Fruit fly (Drosophila melanogaster) whole organism, embryonic: Measurements from ENCODE around the gene Surf1.

Experiments
- Adf1 ChIP-seq: fragments of 200-800 bp; sonication (Bioruptor generic); IDR thresholded peaks from 2 replicates; pipeline ENCODE4 v1.3.6; 2022; ENCODE audit warnings: missing biosample characterization, missing genetic modification characterization
- Bgb ChIP-seq: fragments of 200-800 bp; sonication (Bioruptor generic); IDR thresholded peaks from 2 replicates; pipeline ENCODE4 v1.3.6; 2022; ENCODE audit warnings: missing biosample characterization, missing genetic modification characterization; ENCODE audit not compliant: partially characterized antibody
- Blimp-1 ChIP-seq: fragments of 200-800 bp; sonication (Bioruptor generic); optimal IDR thresholded peaks from 3 replicates; lab custom pipeline; 2018; ENCODE audit warnings: missing biosample characterization, missing genetic modification characterization, mild to moderate bottlenecking, moderate library complexity, missing genetic modification reagents
- CG10462 ChIP-seq: fragments of 200-800 bp; sonication (Bioruptor generic); optimal IDR thresholded peaks from 2 replicates; lab custom pipeline; 2016; ENCODE audit warnings: missing biosample characterization, missing genetic modification characterization
- CG11085 ChIP-seq: fragments of 200-800 bp; sonication (Bioruptor generic); IDR thresholded peaks from 2 replicates; pipeline ENCODE4 v1.3.6; 2022; ENCODE audit warnings: missing biosample characterization, missing genetic modification characterization
- CG11398 ChIP-seq: fragments of 200-800 bp; sonication (Bioruptor generic); optimal IDR thresholded peaks from 2 replicates; lab custom pipeline; 2016; ENCODE audit warnings: missing biosample characterization, missing genetic modification characterization
- CG11504 ChIP-seq: fragments of 200-800 bp; sonication (Bioruptor generic); optimal IDR thresholded peaks from 3 replicates; lab custom pipeline; 2019; ENCODE audit warnings: missing biosample characterization, mild to moderate bottlenecking, missing genetic modification characterization, moderate library complexity
- CG16779 ChIP-seq: fragments of 200-800 bp; sonication (Bioruptor generic); IDR thresholded peaks from 2 replicates; pipeline ENCODE4 v1.3.6; 2022; ENCODE audit warnings: missing biosample characterization, missing genetic modification characterization
- CG16815 ChIP-seq: fragments of 200-800 bp; sonication (Bioruptor generic); optimal IDR thresholded peaks from 3 replicates; lab custom pipeline; 2017; ENCODE audit warnings: missing biosample characterization, mild to moderate bottlenecking, missing genetic modification characterization
- CG16863 ChIP-seq: fragments of 200-800 bp; sonication (Bioruptor generic); optimal IDR thresholded peaks from 3 replicates; lab custom pipeline; 2016; ENCODE audit warnings: missing biosample characterization, missing genetic modification characterization
- CG18011 ChIP-seq: fragments of 200-800 bp; sonication (Bioruptor generic); optimal IDR thresholded peaks from 2 replicates; lab custom pipeline; 2017; ENCODE audit warnings: missing biosample characterization, missing genetic modification characterization, mild to moderate bottlenecking, moderate library complexity, missing genotype
- CG6654 ChIP-seq: fragments of 200-800 bp; sonication (Bioruptor generic); optimal IDR thresholded peaks from 2 replicates; lab custom pipeline; 2017; ENCODE audit warnings: missing biosample characterization, mild to moderate bottlenecking, missing genetic modification characterization
- CG6683 ChIP-seq: fragments of 200-800 bp; sonication (Bioruptor generic); optimal IDR thresholded peaks from 2 replicates; lab custom pipeline; 2017; ENCODE audit warnings: missing biosample characterization, mild to moderate bottlenecking, missing genetic modification characterization, missing genetic modification reagents
- CG6791 ChIP-seq: fragments of 200-800 bp; sonication (Bioruptor generic); IDR thresholded peaks from 3 replicates; pipeline ENCODE4 v1.3.6; 2022; ENCODE audit warnings: missing biosample characterization, missing genetic modification characterization; ENCODE audit not compliant: partially characterized antibody
- CG7786 ChIP-seq: fragments of 200-800 bp; sonication (Bioruptor generic); optimal IDR thresholded peaks from 2 replicates; lab custom pipeline; 2016; ENCODE audit warnings: missing biosample characterization, missing genetic modification characterization
- CG8388 ChIP-seq: fragments of 200-800 bp; sonication (Bioruptor generic); optimal IDR thresholded peaks from 2 replicates; lab custom pipeline; 2019; ENCODE audit warnings: missing biosample characterization, mild to moderate bottlenecking, missing genetic modification characterization, moderate library complexity
- D19B ChIP-seq: fragments of 200-800 bp; sonication (Bioruptor generic); optimal IDR thresholded peaks from 2 replicates; lab custom pipeline; 2017; ENCODE audit warnings: missing biosample characterization, mild to moderate bottlenecking, missing genetic modification characterization
- Dfd ChIP-seq, 2 experiments: fragments of >200 bp; optimal IDR thresholded peaks; 2 replicates each; lab custom pipeline; 2017; ENCODE audit warnings: missing biosample characterization in 2 of 2, missing genetic modification characterization in 2 of 2
- Dll ChIP-seq: fragments of 200-800 bp; sonication (Bioruptor generic); IDR thresholded peaks from 4 replicates; pipeline ENCODE4 v1.3.6; 2022; ENCODE audit warnings: missing biosample characterization, missing genetic modification characterization; ENCODE audit not compliant: partially characterized antibody
- Dp ChIP-seq: fragments of 200-800 bp; sonication (Bioruptor generic); optimal IDR thresholded peaks from 2 replicates; lab custom pipeline; 2018; ENCODE audit warnings: missing biosample characterization, mild to moderate bottlenecking, missing genetic modification characterization, moderate library complexity
- Fer3 ChIP-seq: fragments of 200-800 bp; sonication (Bioruptor generic); optimal IDR thresholded peaks from 2 replicates; lab custom pipeline; 2018; ENCODE audit warnings: missing biosample characterization, mild to moderate bottlenecking, missing genetic modification characterization, moderate library complexity
- Lim3 ChIP-seq: fragments of 200-800 bp; sonication (Bioruptor generic); IDR thresholded peaks from 2 replicates; pipeline ENCODE4 v1.3.6; 2022; ENCODE audit warnings: missing biosample characterization, missing genetic modification characterization
- Mad ChIP-seq: fragments of 200-800 bp; sonication (Bioruptor generic); optimal IDR thresholded peaks from 2 replicates; lab custom pipeline; 2016; ENCODE audit warnings: missing biosample characterization, missing genetic modification characterization
- Oli ChIP-seq: fragments of 200-800 bp; sonication (Bioruptor generic); optimal IDR thresholded peaks from 2 replicates; lab custom pipeline; 2018; ENCODE audit warnings: missing biosample characterization, mild to moderate bottlenecking, missing genetic modification characterization, moderate library complexity
- Sox100B ChIP-seq: fragments of 200-800 bp; sonication (Bioruptor generic); optimal IDR thresholded peaks from 3 replicates; lab custom pipeline; 2018; ENCODE audit warnings: missing biosample characterization, mild to moderate bottlenecking, missing genetic modification characterization
- caup ChIP-seq: fragments of 200-800 bp; sonication (Bioruptor generic); optimal IDR thresholded peaks from 3 replicates; lab custom pipeline; 2017; ENCODE audit warnings: missing biosample characterization, mild to moderate bottlenecking, missing genetic modification characterization, moderate library complexity; ENCODE audit not compliant: severe bottlenecking
- chm ChIP-seq: fragments of 200-800 bp; sonication (Bioruptor generic); IDR thresholded peaks from 2 replicates; pipeline ENCODE4 v1.3.6; 2022; ENCODE audit warnings: missing biosample characterization, missing genetic modification characterization
- crp ChIP-seq, 2 experiments: fragments of 200-800 bp; sonication (Bioruptor generic); optimal IDR thresholded peaks; 2 replicates in 1 of 2; 3 replicates in 1 of 2; lab custom pipeline; 2017; ENCODE audit warnings: missing biosample characterization in 2 of 2, missing genetic modification characterization in 2 of 2, mild to moderate bottlenecking in 1 of 2, moderate library complexity in 1 of 2
- dmrt99B ChIP-seq: fragments of 200-800 bp; sonication (Bioruptor generic); optimal IDR thresholded peaks from 2 replicates; lab custom pipeline; 2018; ENCODE audit warnings: missing biosample characterization, mild to moderate bottlenecking, missing genetic modification characterization, moderate library complexity
- dpn ChIP-seq, 2 experiments: fragments of 200-800 bp; sonication (Bioruptor generic); optimal IDR thresholded peaks; 3 replicates each; lab custom pipeline; 2016; ENCODE audit warnings: missing biosample characterization in 2 of 2, missing genetic modification characterization in 2 of 2
- fru ChIP-seq: fragments of >200 bp; optimal IDR thresholded peaks from 2 replicates; lab custom pipeline; 2017
- grn ChIP-seq: fragments of 200-800 bp; sonication (Bioruptor generic); optimal IDR thresholded peaks from 3 replicates; lab custom pipeline; 2017; ENCODE audit warnings: missing biosample characterization, missing genetic modification characterization
- lbe ChIP-seq: fragments of 200-800 bp; sonication (Bioruptor generic); optimal IDR thresholded peaks from 2 replicates; lab custom pipeline; 2016; ENCODE audit warnings: missing biosample characterization, mild to moderate bottlenecking, missing genetic modification characterization
- nom ChIP-seq: fragments of 200-800 bp; sonication (Bioruptor generic); optimal IDR thresholded peaks from 2 replicates; lab custom pipeline; 2017; ENCODE audit warnings: missing biosample characterization, missing genetic modification characterization, mild to moderate bottlenecking, moderate library complexity, missing genetic modification reagents
- otp ChIP-seq: fragments of 200-800 bp; sonication (Bioruptor generic); IDR thresholded peaks from 3 replicates; pipeline ENCODE4, ENCODE4 v1.3.6; 2022; ENCODE audit warnings: missing biosample characterization, missing genetic modification characterization
- prd ChIP-seq, 3 experiments: fragments of >200 bp in 2 of 3; fragments of 200-800 bp in 1 of 3; sonication (Bioruptor generic) in 1 of 3; optimal IDR thresholded peaks in 2 of 3; IDR thresholded peaks in 1 of 3; 2 replicates in 2 of 3; 3 replicates in 1 of 3; pipeline versions ENCODE4 v1.3.6 to Lab custom; 2017 to 2022; ENCODE audit warnings: missing biosample characterization in 1 of 3, missing genetic modification characterization in 1 of 3
- schlank ChIP-seq: fragments of 200-800 bp; sonication (Bioruptor generic); optimal IDR thresholded peaks from 2 replicates; lab custom pipeline; 2018; ENCODE audit warnings: missing biosample characterization, mild to moderate bottlenecking, missing genetic modification characterization
- sens ChIP-seq: fragments of 200-800 bp; sonication (Bioruptor generic); peaks from one replicate; lab custom pipeline; 2016; ENCODE audit warnings: missing biosample characterization, missing genetic modification characterization
- tna ChIP-seq: fragments of 200-800 bp; sonication (Bioruptor generic); IDR thresholded peaks from 2 replicates; pipeline ENCODE4 v1.3.6; 2022; ENCODE audit warnings: missing biosample characterization, missing genetic modification characterization; ENCODE audit not compliant: partially characterized antibody
- trh ChIP-seq: fragments of 200-800 bp; sonication (Bioruptor generic); optimal IDR thresholded peaks from 2 replicates; lab custom pipeline; 2016; ENCODE audit warnings: missing biosample characterization, missing genetic modification characterization

The Surf1 gene

DNA sequence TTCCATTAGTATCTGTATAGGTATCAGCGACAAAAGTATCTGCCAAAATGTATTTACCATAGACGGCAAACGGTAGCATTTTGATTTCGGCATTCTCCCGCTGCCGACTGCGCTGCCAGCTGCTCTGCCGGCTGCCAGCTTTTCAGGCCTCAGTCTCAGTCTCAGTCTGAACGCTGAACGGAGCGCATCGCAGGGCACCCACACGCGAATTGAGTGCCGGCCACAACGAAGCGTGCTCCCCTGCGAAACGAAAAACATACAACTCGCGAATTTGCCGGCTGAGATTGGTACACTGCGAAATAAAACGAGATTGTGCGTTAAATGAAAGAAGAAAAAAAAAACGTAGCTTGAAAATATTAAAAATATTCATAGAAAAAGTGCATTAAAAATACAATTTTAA lies 40.5 kb downstream of the Surf1 start, which contains the start of gene Mp (continued):
- no peak for TF ChIP-seq prd (optimal IDR thresholded peaks at IDR 0.05; lab: Kevin White, UChicago)
- no peak for TF ChIP-seq prd (GFP tag; IDR thresholded peaks at IDR 0.05; lab: Robert Waterston, UW)
- TF ChIP-seq crp (GFP tag; optimal IDR thresholded peaks at IDR 0.05; lab: Kevin White, UChicago): no peak
- no peak for TF ChIP-seq CG7786 (GFP tag; lab: Kevin White, UChicago)
- TF ChIP-seq chm: peak; percentile 41; the same call in 1 of the 2 replicates
- TF ChIP-seq Fer3 (tag; lab: Kevin White, UChicago): no peak
- TF ChIP-seq Sox100B (GFP tag; lab: Kevin White, UChicago): no peak
- TF ChIP-seq otp: no peak; the same call in 2 of the 3 replicates
- no peak for TF ChIP-seq CG6791 (GFP tag; lab: Robert Waterston, UW)
- TF ChIP-seq CG10462 (GFP tag; lab: Kevin White, UChicago): no peak
- peak; percentile 46; the same call in 1 of the 2 replicates for TF ChIP-seq Bgb (GFP tag; lab: Robert Waterston, UW)
- TF ChIP-seq CG6654 (GFP tag; lab: Kevin White, UChicago): no peak
- no peak for TF ChIP-seq CG11398
- no peak for TF ChIP-seq tna (GFP tag; lab: Robert Waterston, UW)
- TF ChIP-seq trh (GFP tag; lab: Kevin White, UChicago): no peak
- TF ChIP-seq CG11504 (tag; lab: Kevin White, UChicago): no peak
- TF ChIP-seq Dll (GFP tag; lab: Robert Waterston, UW): no peak
- no peak for TF ChIP-seq CG16863 (GFP tag; lab: Kevin White, UChicago)
- TF ChIP-seq sens (GFP tag; lab: Kevin White, UChicago): peak; percentile 70
- no peak for TF ChIP-seq Mad
- no peak for TF ChIP-seq Blimp-1 (GFP tag; lab: Kevin White, UChicago)
- peak; percentile 92 for TF ChIP-seq Adf1 (GFP tag; lab: Robert Waterston, UW)
- no peak for TF ChIP-seq nom (GFP tag; lab: Kevin White, UChicago)
- no peak for TF ChIP-seq lbe (GFP tag; lab: Kevin White, UChicago)
- TF ChIP-seq CG11085 (GFP tag; lab: Robert Waterston, UW): no peak
- no peak for TF ChIP-seq CG16779 (GFP tag; lab: Robert Waterston, UW)
- no peak for TF ChIP-seq dpn (GFP tag; optimal IDR thresholded peaks at IDR 0.05; lab: Kevin White, UChicago)
- TF ChIP-seq Dp: no peak
- TF ChIP-seq CG6683 (GFP tag; lab: Kevin White, UChicago): no peak
- TF ChIP-seq schlank (tag; lab: Kevin White, UChicago): no peak
- no peak for TF ChIP-seq Lim3 (GFP tag; lab: Robert Waterston, UW)
- no peak for TF ChIP-seq CG8388 (GFP tag; lab: Kevin White, UChicago)
- no peak for TF ChIP-seq D19B
- TF ChIP-seq Oli (tag; lab: Kevin White, UChicago): no peak
- TF ChIP-seq CG16815 (GFP tag; lab: Kevin White, UChicago): no peak
- no peak for TF ChIP-seq Dfd (GFP tag; optimal IDR thresholded peaks at IDR 0.05; lab: Kevin White, UChicago)
- no peak for TF ChIP-seq grn (GFP tag; lab: Kevin White, UChicago)
- TF ChIP-seq dmrt99B (tag; lab: Kevin White, UChicago): no peak
- TF ChIP-seq fru (lab: Kevin White, UChicago): no peak
- no peak for TF ChIP-seq CG18011 (GFP tag; lab: Kevin White, UChicago)
- TF ChIP-seq caup (GFP tag; lab: Kevin White, UChicago): no peak
- TF ChIP-seq, all 482 proteins: peak for 37
